Fruit fly (Drosophila melanogaster) whole organism, embryonic: ENCODE results near the gene mRpS2.
A peak's percentile ranks its signal among the peaks of the same experiment; 100 is the strongest.

ENCODE experiments used
- Atf-2 ChIP-seq: fragments of 200-800 bp; sonication (Bioruptor generic); optimal IDR thresholded peaks from 2 replicates; lab custom pipeline; 2016; ENCODE audit warnings: missing biosample characterization, missing genetic modification characterization
- Awh ChIP-seq: fragments of 200-800 bp; sonication (Bioruptor generic); IDR thresholded peaks from 2 replicates; pipeline ENCODE4, ENCODE4 v1.3.6; 2022; ENCODE audit warnings: missing biosample characterization, missing genetic modification characterization
- B-H1 ChIP-seq: fragments of 200-800 bp; sonication (Bioruptor generic); IDR thresholded peaks from 3 replicates; pipeline ENCODE4 v1.3.6; 2022; ENCODE audit warnings: missing biosample characterization, missing genetic modification characterization
- CG10209 ChIP-seq: fragments of 200-800 bp; sonication (Bioruptor generic); optimal IDR thresholded peaks from 3 replicates; lab custom pipeline; 2017; ENCODE audit warnings: missing biosample characterization, mild to moderate bottlenecking, missing genetic modification characterization, missing genetic modification reagents
- CG12659 ChIP-seq: fragments of 200-800 bp; sonication (Bioruptor generic); optimal IDR thresholded peaks from 3 replicates; lab custom pipeline; 2017; ENCODE audit warnings: mild to moderate bottlenecking, missing biosample characterization, missing genetic modification reagents, missing genetic modification characterization
- CG15073 ChIP-seq: fragments of 200-800 bp; sonication (Bioruptor generic); optimal IDR thresholded peaks from 2 replicates; lab custom pipeline; 2016; ENCODE audit warnings: missing biosample characterization, missing genetic modification characterization
- CG1603 ChIP-seq: fragments of 200-800 bp; sonication (Bioruptor generic); optimal IDR thresholded peaks from 2 replicates; lab custom pipeline; 2019; ENCODE audit warnings: missing biosample characterization, mild to moderate bottlenecking, missing genetic modification characterization, moderate library complexity
- CG16815 ChIP-seq: fragments of 200-800 bp; sonication (Bioruptor generic); optimal IDR thresholded peaks from 3 replicates; lab custom pipeline; 2017; ENCODE audit warnings: missing biosample characterization, mild to moderate bottlenecking, missing genetic modification characterization
- CG2199 ChIP-seq: fragments of 200-800 bp; sonication (Bioruptor generic); IDR thresholded peaks from 3 replicates; pipeline ENCODE4 v1.3.6; 2022; ENCODE audit warnings: missing biosample characterization, missing genetic modification characterization
- CG3407 ChIP-seq: fragments of 200-800 bp; sonication (Bioruptor generic); optimal IDR thresholded peaks from 2 replicates; lab custom pipeline; 2018; ENCODE audit warnings: missing biosample characterization, mild to moderate bottlenecking, missing genetic modification characterization
- CG4282 ChIP-seq: fragments of 200-800 bp; sonication (Bioruptor generic); optimal IDR thresholded peaks from 2 replicates; lab custom pipeline; 2016; ENCODE audit warnings: missing biosample characterization, missing genetic modification characterization
- CG4404 ChIP-seq: fragments of 200-800 bp; sonication (Bioruptor generic); IDR thresholded peaks from 2 replicates; pipeline ENCODE4 v1.3.6; 2022; ENCODE audit warnings: missing biosample characterization, missing genetic modification characterization
- CG6683 ChIP-seq: fragments of 200-800 bp; sonication (Bioruptor generic); optimal IDR thresholded peaks from 2 replicates; lab custom pipeline; 2017; ENCODE audit warnings: missing biosample characterization, mild to moderate bottlenecking, missing genetic modification characterization, missing genetic modification reagents
- CG6689 ChIP-seq: fragments of 200-800 bp; sonication (Bioruptor generic); IDR thresholded peaks from 2 replicates; pipeline ENCODE4 v1.3.6; 2022; ENCODE audit warnings: missing biosample characterization, missing genetic modification characterization
- CG6813 ChIP-seq: fragments of 200-800 bp; sonication (Bioruptor generic); optimal IDR thresholded peaks from 2 replicates; lab custom pipeline; 2017; ENCODE audit warnings: missing biosample characterization, missing genetic modification characterization, mild to moderate bottlenecking, moderate library complexity, missing genetic modification reagents
- CG6854 ChIP-seq: fragments of 200-800 bp; sonication (Bioruptor generic); optimal IDR thresholded peaks from 3 replicates; lab custom pipeline; 2017; ENCODE audit warnings: missing biosample characterization, mild to moderate bottlenecking, missing genetic modification characterization
- CG7745 ChIP-seq: fragments of 200-800 bp; sonication (Bioruptor generic); optimal IDR thresholded peaks from 2 replicates; lab custom pipeline; 2018; ENCODE audit warnings: missing biosample characterization, mild to moderate bottlenecking, missing genetic modification characterization, moderate library complexity
- CG7963 ChIP-seq: fragments of 200-800 bp; sonication (Bioruptor generic); IDR thresholded peaks from 3 replicates; pipeline ENCODE4 v1.3.6; 2022; ENCODE audit warnings: missing biosample characterization, missing genetic modification characterization; ENCODE audit not compliant: partially characterized antibody
- CG9437 ChIP-seq: fragments of 200-800 bp; sonication (Bioruptor generic); optimal IDR thresholded peaks from 2 replicates; lab custom pipeline; 2018; ENCODE audit warnings: missing biosample characterization, mild to moderate bottlenecking, missing genetic modification characterization
- CkIIα-i1 ChIP-seq: fragments of 200-800 bp; sonication (Bioruptor generic); IDR thresholded peaks from 2 replicates; pipeline ENCODE4 v1.3.6; 2022; ENCODE audit warnings: missing biosample characterization, missing genetic modification characterization
- Dp ChIP-seq: fragments of 200-800 bp; sonication (Bioruptor generic); optimal IDR thresholded peaks from 2 replicates; lab custom pipeline; 2018; ENCODE audit warnings: missing biosample characterization, mild to moderate bottlenecking, missing genetic modification characterization, moderate library complexity
- HLHmδ ChIP-seq: fragments of 200-800 bp; sonication (Bioruptor generic); optimal IDR thresholded peaks from 2 replicates; lab custom pipeline; 2018; ENCODE audit warnings: missing biosample characterization, mild to moderate bottlenecking, missing genetic modification characterization, moderate library complexity
- Lpt ChIP-seq: fragments of >200 bp; optimal IDR thresholded peaks from 2 replicates; lab custom pipeline; 2018; ENCODE audit warnings: missing biosample characterization, missing genetic modification characterization
- Myb ChIP-seq: fragments of 200-800 bp; sonication (Bioruptor generic); optimal IDR thresholded peaks from 2 replicates; lab custom pipeline; 2016; ENCODE audit warnings: missing biosample characterization, missing genetic modification characterization
- Optix ChIP-seq: fragments of 200-800 bp; sonication (Bioruptor generic); IDR thresholded peaks from 3 replicates; pipeline ENCODE4 v1.3.6; 2022; ENCODE audit warnings: missing biosample characterization, missing genetic modification characterization
- Rfx ChIP-seq: fragments of 200-800 bp; sonication (Bioruptor generic); IDR thresholded peaks from 2 replicates; pipeline ENCODE4 v1.3.6; 2022; ENCODE audit warnings: missing biosample characterization, missing genetic modification characterization
- Rx ChIP-seq: fragments of 200-800 bp; sonication (Bioruptor generic); IDR thresholded peaks from 2 replicates; pipeline ENCODE4 v1.3.6; 2022; ENCODE audit warnings: missing biosample characterization, missing genetic modification characterization
- Taf1 ChIP-seq: fragments of 200-800 bp; sonication (Bioruptor generic); IDR thresholded peaks from 2 replicates; pipeline ENCODE4 v1.3.6; 2022; ENCODE audit warnings: missing biosample characterization, missing genetic modification characterization
- bbx ChIP-seq: fragments of 200-800 bp; sonication (Bioruptor generic); IDR thresholded peaks from 2 replicates; pipeline ENCODE4 v1.3.6; 2022; ENCODE audit warnings: missing biosample characterization, missing genetic modification characterization; ENCODE audit not compliant: partially characterized antibody
- ci ChIP-seq: fragments of 200-800 bp; sonication (Bioruptor generic); IDR thresholded peaks from 3 replicates; pipeline ENCODE4 v1.3.6; 2022; ENCODE audit warnings: missing biosample characterization, missing genetic modification characterization
- dpn ChIP-seq, 2 experiments: fragments of 200-800 bp; sonication (Bioruptor generic); optimal IDR thresholded peaks; 3 replicates each; lab custom pipeline; 2016; ENCODE audit warnings: missing biosample characterization in 2 of 2, missing genetic modification characterization in 2 of 2
- en ChIP-seq: fragments of 200-800 bp; sonication (Bioruptor generic); optimal IDR thresholded peaks from 2 replicates; lab custom pipeline; 2016; ENCODE audit warnings: missing biosample characterization, missing genetic modification characterization
- ewg ChIP-seq: fragments of 200-800 bp; sonication (Bioruptor generic); optimal IDR thresholded peaks from 3 replicates; lab custom pipeline; 2017; ENCODE audit warnings: mild to moderate bottlenecking, missing biosample characterization, missing genetic modification reagents, missing genetic modification characterization
- fu2 ChIP-seq: fragments of 200-800 bp; sonication (Bioruptor generic); optimal IDR thresholded peaks from 2 replicates; lab custom pipeline; 2016; ENCODE audit warnings: missing biosample characterization, missing genetic modification characterization
- gfzf ChIP-seq: fragments of 200-800 bp; sonication (Bioruptor generic); optimal IDR thresholded peaks from 2 replicates; lab custom pipeline; 2016; ENCODE audit warnings: missing biosample characterization, mild to moderate bottlenecking, missing genetic modification characterization, moderate library complexity
- gro ChIP-seq: fragments of 200-800 bp; sonication (Bioruptor generic); optimal IDR thresholded peaks from 2 replicates; lab custom pipeline; 2016; ENCODE audit warnings: missing biosample characterization, missing genetic modification characterization
- lab ChIP-seq: fragments of 200-800 bp; sonication (Bioruptor generic); optimal IDR thresholded peaks from 3 replicates; lab custom pipeline; 2017; ENCODE audit warnings: missing biosample characterization, missing genetic modification characterization, mild to moderate bottlenecking, moderate library complexity, missing genetic modification reagents
- lbe ChIP-seq: fragments of 200-800 bp; sonication (Bioruptor generic); optimal IDR thresholded peaks from 2 replicates; lab custom pipeline; 2016; ENCODE audit warnings: missing biosample characterization, mild to moderate bottlenecking, missing genetic modification characterization
- nau ChIP-seq: fragments of 200-800 bp; sonication (Bioruptor generic); optimal IDR thresholded peaks from 3 replicates; lab custom pipeline; 2017; ENCODE audit warnings: missing biosample characterization, mild to moderate bottlenecking, missing genetic modification characterization, missing genetic modification reagents
- oc ChIP-seq: fragments of 200-800 bp; sonication (Bioruptor generic); optimal IDR thresholded peaks from 2 replicates; lab custom pipeline; 2018; ENCODE audit warnings: missing biosample characterization, mild to moderate bottlenecking, missing genetic modification characterization, moderate library complexity
- phol ChIP-seq: fragments of 200-800 bp; sonication (Bioruptor generic); optimal IDR thresholded peaks from 3 replicates; lab custom pipeline; 2018; ENCODE audit warnings: missing biosample characterization, mild to moderate bottlenecking, missing genetic modification characterization, moderate library complexity
- psq ChIP-seq: fragments of 200-800 bp; sonication (Bioruptor generic); optimal IDR thresholded peaks from 2 replicates; lab custom pipeline; 2017; ENCODE audit warnings: missing biosample characterization, missing genetic modification characterization
- run ChIP-seq: fragments of 200-800 bp; sonication (Bioruptor generic); optimal IDR thresholded peaks from 3 replicates; lab custom pipeline; 2018; ENCODE audit warnings: missing biosample characterization, mild to moderate bottlenecking, missing genetic modification characterization
- scrt ChIP-seq: fragments of 200-800 bp; sonication (Bioruptor generic); optimal IDR thresholded peaks from 2 replicates; lab custom pipeline; 2018; ENCODE audit warnings: missing biosample characterization, mild to moderate bottlenecking, missing genetic modification characterization, moderate library complexity
- seq ChIP-seq: fragments of 200-800 bp; sonication (Bioruptor generic); IDR thresholded peaks from 2 replicates; pipeline ENCODE4 v1.3.6; 2022; ENCODE audit warnings: missing biosample characterization, missing genetic modification characterization
- sug ChIP-seq: fragments of 200-800 bp; optimal IDR thresholded peaks from 2 replicates; lab custom pipeline; 2019; ENCODE audit warnings: missing biosample characterization, mild to moderate bottlenecking, missing genetic modification characterization, moderate library complexity
- tna ChIP-seq: fragments of 200-800 bp; sonication (Bioruptor generic); IDR thresholded peaks from 2 replicates; pipeline ENCODE4 v1.3.6; 2022; ENCODE audit warnings: missing biosample characterization, missing genetic modification characterization; ENCODE audit not compliant: partially characterized antibody
- vnd ChIP-seq: fragments of 200-800 bp; sonication (Bioruptor generic); IDR thresholded peaks from 3 replicates; pipeline ENCODE4 v1.3.6; 2022; ENCODE audit warnings: missing biosample characterization, missing genetic modification characterization; ENCODE audit not compliant: partially characterized antibody
- zfh1 ChIP-seq: fragments of 200-800 bp; sonication (Bioruptor generic); IDR thresholded peaks from 3 replicates; pipeline ENCODE4 v1.3.6; 2022; ENCODE audit warnings: missing biosample characterization, missing genetic modification characterization

The mRpS2 gene

dm6 chr2L:4819995-4820394, 30.2 kb downstream of the mRpS2 start (continued):
- TF ChIP-seq Rfx (GFP tag; lab: Robert Waterston, UW) = no peak
- no peak for TF ChIP-seq Taf1
- 0 out of 3 replicates have a peak, but pooled peaks have one; percentile 22 for TF ChIP-seq zfh1

DNA sequence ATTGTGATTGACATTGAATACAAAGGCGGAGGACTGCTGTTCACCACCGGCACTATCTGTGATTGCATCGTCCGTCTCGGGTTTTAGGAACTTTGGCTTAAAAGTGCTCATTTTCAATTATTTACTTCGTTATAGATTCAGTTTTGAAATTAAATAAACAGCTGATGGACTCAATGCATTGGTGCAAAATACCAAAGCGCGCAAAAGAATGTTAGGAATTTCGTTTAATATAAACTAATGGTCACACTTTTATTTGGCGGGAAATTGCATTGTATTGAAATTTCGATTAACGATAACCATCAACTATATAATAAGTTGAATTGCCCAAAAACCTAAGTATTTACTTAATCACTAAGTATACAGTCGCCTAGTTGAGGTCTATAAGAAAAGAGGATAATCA, 32.2 kb downstream of the mRpS2 start, which contains the start of gene CG3225:
Gene CG3225, minus strand, starts transcription at position 190 of the 400 bp plus-strand sequence.
- TF ChIP-seq seq (no peak), scrt (GFP tag; lab: Kevin White, UChicago) (no peak), CG15073 (GFP tag; lab: Kevin White, UChicago) (no peak), CG6813 (GFP tag; lab: Kevin White, UChicago) (no peak), vnd (0 out of 3 replicates have a peak, but pooled peaks have one; percentile 42), fu2 (GFP tag; lab: Kevin White, UChicago) (no peak), gro (GFP tag; lab: Kevin White, UChicago) (peak; percentile 4), dpn (GFP tag; optimal IDR thresholded peaks at IDR 0.05; lab: Kevin White, UChicago) (no peak), CG7963 (GFP tag; lab: Robert Waterston, UW) (0 out of 3 replicates have a peak, but pooled peaks have one; percentile 43), B-H1 (GFP tag; lab: Robert Waterston, UW) (no peak), sug (tag; lab: Kevin White, UChicago) (peak; percentile 4), run (tag; lab: Kevin White, UChicago) (no peak), CG6689 (no peak), CG16815 (GFP tag; lab: Kevin White, UChicago) (no peak), CG4282 (GFP tag; lab: Kevin White, UChicago) (no peak), Dp (GFP tag; lab: Kevin White, UChicago) (peak; percentile 95), lbe (GFP tag; lab: Kevin White, UChicago) (no peak), Rx (GFP tag; lab: Robert Waterston, UW) (no peak), Myb (GFP tag; lab: Kevin White, UChicago) (peak; percentile 89), lab (GFP tag; lab: Kevin White, UChicago) (no peak), phol (tag; lab: Kevin White, UChicago) (no peak), Lpt (no peak), CG9437 (no peak), bbx (GFP tag; lab: Robert Waterston, UW) (peak; percentile 22; the same call in 1 of the 2 replicates), CG6683 (GFP tag; lab: Kevin White, UChicago) (no peak), HLHmδ (GFP tag; lab: Kevin White, UChicago) (no peak), gfzf (GFP tag; lab: Kevin White, UChicago) (peak; percentile 92), en (no peak), ci (no peak), Awh (GFP tag; lab: Robert Waterston, UW) (no peak), ewg (GFP tag; lab: Kevin White, UChicago) (no peak), CG1603 (peak; percentile 73), CG2199 (GFP tag; lab: Robert Waterston, UW) (no peak), nau (GFP tag; lab: Kevin White, UChicago) (no peak), tna (GFP tag; lab: Robert Waterston, UW) (0 out of 2 replicates have a peak, but pooled peaks have one; percentile 50), CG6854 (GFP tag; lab: Kevin White, UChicago) (no peak), CG12659 (no peak), CG7745 (no peak), CG3407 (GFP tag; lab: Kevin White, UChicago) (no peak), CkIIα-i1 (GFP tag; lab: Robert Waterston, UW) (no peak), CG10209 (GFP tag; lab: Kevin White, UChicago) (no peak), psq (GFP tag; lab: Kevin White, UChicago) (no peak), oc (no peak), Atf-2 (GFP tag; lab: Kevin White, UChicago) (no peak), Optix (GFP tag; lab: Robert Waterston, UW) (no peak), CG4404 (GFP tag; lab: Robert Waterston, UW) (no peak)
